Worm (Caenorhabditis elegans): ENCODE data around the gene B0250.7.
"Not testable (repeated sequence)": the region's sequence is repeated elsewhere in the genome, so short reads cannot be mapped to it uniquely, and the experiment has no call there.

- not testable (repeated sequence) for TF ChIP-seq B0336.3 (GFP tag; IDR thresholded peaks at IDR 0.05); egl-44 (GFP tag; IDR thresholded peaks at IDR 0.05); ceh-58 (GFP tag; IDR thresholded peaks at IDR 0.05); ztf-3 (GFP tag; optimal IDR thresholded peaks at IDR 0.05); cebp-1 (GFP tag; IDR thresholded peaks at IDR 0.05); cebp-1 (tag; optimal IDR thresholded peaks at IDR 0.05); snpc-4 (GFP tag; optimal IDR thresholded peaks at IDR 0.05); snpc-4 (tag; optimal IDR thresholded peaks at IDR 0.05)
Measured at ce11 chrV:20480227-20480626, 4.4 kb upstream of the B0250.7 start.
